Fruit fly (Drosophila melanogaster): ENCODE measurements around the gene CG2694.
A peak's percentile ranks its signal among the peaks of the same experiment; 100 is the strongest.

Gene CG2694

DNA sequence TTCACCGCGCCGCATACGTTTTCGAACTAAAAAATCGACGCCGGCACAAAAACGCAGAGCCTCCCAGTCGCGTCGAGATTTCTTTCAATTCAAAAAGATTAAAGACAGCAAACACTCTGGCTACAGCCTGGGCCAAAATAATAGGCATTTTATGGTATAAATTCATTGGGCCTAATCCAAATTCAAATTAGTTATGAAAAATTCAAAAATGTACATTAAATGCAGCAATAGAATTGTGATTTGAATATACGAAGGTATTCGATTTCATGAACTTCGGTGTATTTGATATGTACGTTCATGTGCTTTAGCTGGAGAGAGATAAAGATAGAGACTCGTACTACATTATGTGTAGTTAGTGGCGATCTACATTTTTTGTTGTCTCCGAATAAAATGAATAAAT, 30.2 kb downstream of the CG2694 start, which contains the start of gene Syx4 (continued):
- TF ChIP-seq CG11456 (GFP tag; IDR thresholded peaks at IDR 0.05) (peak; percentile 91), ems (GFP tag; optimal IDR thresholded peaks at IDR 0.05) (peak; percentile 88), ato (GFP tag; IDR thresholded peaks at IDR 0.05; ENCODE audit: partially characterized antibody) (no peak), gsb-n (tag; optimal IDR thresholded peaks at IDR 0.05) (peak; percentile 79), trh (GFP tag; optimal IDR thresholded peaks at IDR 0.05) (peak; percentile 49), Dp (GFP tag; optimal IDR thresholded peaks at IDR 0.05) (no peak), Doc2 (GFP tag; IDR thresholded peaks at IDR 0.05) (0 out of 2 replicates have a peak, but pooled peaks have one; percentile 21), Nf-YC (tag; optimal IDR thresholded peaks at IDR 0.05) (peak; percentile 55), fru (optimal IDR thresholded peaks at IDR 0.05) (no peak), Taf1 (GFP tag; IDR thresholded peaks at IDR 0.05) (peak; percentile 83), usp (GFP tag; optimal IDR thresholded peaks at IDR 0.05) (no peak), slp2 (GFP tag; optimal IDR thresholded peaks at IDR 0.05) (peak; percentile 79), dimm (GFP tag; IDR thresholded peaks at IDR 0.05) (peak; percentile 75), CG34224 (GFP tag; IDR thresholded peaks at IDR 0.05; ENCODE audit: partially characterized antibody) (no peak), Atf3 (GFP tag; optimal IDR thresholded peaks at IDR 0.05) (peak; percentile 62), CG18476 (GFP tag; optimal IDR thresholded peaks at IDR 0.05) (peak; percentile 86), unpg (GFP tag; optimal IDR thresholded peaks at IDR 0.05) (peak; percentile 95), CG16863 (GFP tag; optimal IDR thresholded peaks at IDR 0.05) (peak; percentile 87), ind (GFP tag; optimal IDR thresholded peaks at IDR 0.05) (peak; percentile 91), CG17186 (GFP tag; optimal IDR thresholded peaks at IDR 0.05) (no peak), MBD-R2 (GFP tag; IDR thresholded peaks at IDR 0.05) (peak; percentile 72; the same call in 1 of the 2 replicates), Neu2 (GFP tag; optimal IDR thresholded peaks at IDR 0.05; ENCODE audit: borderline replicate concordance) (no peak), sc (optimal IDR thresholded peaks at IDR 0.05) (no peak), sc (GFP tag; optimal IDR thresholded peaks at IDR 0.05) (peak; percentile 35), CG13123 (GFP tag; optimal IDR thresholded peaks at IDR 0.05) (peak; percentile 71), CG14050 (GFP tag; IDR thresholded peaks at IDR 0.05) (peak; percentile 86), sisA (GFP tag; IDR thresholded peaks at IDR 0.05) (peak; percentile 76), psq (GFP tag; optimal IDR thresholded peaks at IDR 0.05) (peak; percentile 50), pros (GFP tag; optimal IDR thresholded peaks at IDR 0.05) (no peak), Fer2 (tag; optimal IDR thresholded peaks at IDR 0.05) (peak; percentile 78), CG10462 (GFP tag; optimal IDR thresholded peaks at IDR 0.05) (peak; percentile 56), CG4424 (GFP tag; optimal IDR thresholded peaks at IDR 0.05) (peak; percentile 78), Fer1 (GFP tag; optimal IDR thresholded peaks at IDR 0.05) (peak; percentile 96), crol (GFP tag; IDR thresholded peaks at IDR 0.05) (no peak), her (GFP tag; optimal IDR thresholded peaks at IDR 0.05) (peak; percentile 90), CG11695 (GFP tag; IDR thresholded peaks at IDR 0.05) (peak; percentile 94), Bteb2 (GFP tag; optimal IDR thresholded peaks at IDR 0.05) (peak; percentile 87), Six4 (GFP tag; optimal IDR thresholded peaks at IDR 0.05) (peak; percentile 72), kah (GFP tag; optimal IDR thresholded peaks at IDR 0.05) (peak; percentile 82), Gsc (GFP tag; IDR thresholded peaks at IDR 0.05) (peak; percentile 49; the same call in 1 of the 2 replicates), Deaf1 (tag; optimal IDR thresholded peaks at IDR 0.05) (peak; percentile 72), CG12769 (tag; optimal IDR thresholded peaks at IDR 0.05) (peak; percentile 97), schlank (tag; optimal IDR thresholded peaks at IDR 0.05) (peak; percentile 89), nerfin-1 (tag; optimal IDR thresholded peaks at IDR 0.05) (peak; percentile 81), sna (GFP tag; IDR thresholded peaks at IDR 0.05; ENCODE audit: partially characterized antibody) (no peak), dmrt11E (tag; optimal IDR thresholded peaks at IDR 0.05) (peak; percentile 39), CTCF (GFP tag; optimal IDR thresholded peaks at IDR 0.05) (peak; percentile 49), CG4854 (GFP tag; optimal IDR thresholded peaks at IDR 0.05) (peak; percentile 85), Xbp1 (GFP tag; optimal IDR thresholded peaks at IDR 0.05) (peak; percentile 89), sens (GFP tag) (peak; percentile 97), jigr1 (GFP tag; IDR thresholded peaks at IDR 0.05) (0 out of 3 replicates have a peak, but pooled peaks have one; percentile 29), CG11247 (GFP tag; IDR thresholded peaks at IDR 0.05) (peak; percentile 91), abd-A (tag; optimal IDR thresholded peaks at IDR 0.05) (no peak)
